Fruit fly (Drosophila melanogaster) whole organism, embryonic: ENCODE measurements around the gene ihog.

ENCODE experiments used
- Adf1 ChIP-seq: fragments of 200-800 bp; sonication (Bioruptor generic); IDR thresholded peaks from 2 replicates; pipeline ENCODE4 v1.3.6; 2022; ENCODE audit warnings: missing biosample characterization, missing genetic modification characterization
- Atf6 ChIP-seq: fragments of 200-800 bp; sonication (Bioruptor generic); IDR thresholded peaks from 2 replicates; pipeline ENCODE4 v1.3.6; 2022; ENCODE audit warnings: missing biosample characterization, missing genetic modification characterization
- Bgb ChIP-seq: fragments of 200-800 bp; sonication (Bioruptor generic); IDR thresholded peaks from 2 replicates; pipeline ENCODE4 v1.3.6; 2022; ENCODE audit warnings: missing biosample characterization, missing genetic modification characterization; ENCODE audit not compliant: partially characterized antibody
- CG1024 ChIP-seq: fragments of 200-800 bp; sonication (Bioruptor generic); IDR thresholded peaks from 2 replicates; pipeline ENCODE4 v1.3.6; 2022; ENCODE audit warnings: missing biosample characterization, missing genetic modification characterization
- CG11504 ChIP-seq: fragments of 200-800 bp; sonication (Bioruptor generic); optimal IDR thresholded peaks from 3 replicates; lab custom pipeline; 2019; ENCODE audit warnings: missing biosample characterization, mild to moderate bottlenecking, missing genetic modification characterization, moderate library complexity
- CG12155 ChIP-seq: fragments of 200-800 bp; sonication (Bioruptor generic); optimal IDR thresholded peaks from 3 replicates; lab custom pipeline; 2016; ENCODE audit warnings: missing biosample characterization, missing genetic modification characterization
- CG1233 ChIP-seq: fragments of 200-800 bp; sonication (Bioruptor generic); optimal IDR thresholded peaks from 4 replicates; lab custom pipeline; 2018; ENCODE audit warnings: missing biosample characterization, mild to moderate bottlenecking, missing genetic modification characterization
- CG14014 ChIP-seq: fragments of 200-800 bp; sonication (Bioruptor generic); IDR thresholded peaks from 2 replicates; pipeline ENCODE4 v1.3.6; 2022; ENCODE audit warnings: missing biosample characterization, missing genetic modification characterization
- CG14441 ChIP-seq: fragments of 200-800 bp; sonication (Bioruptor generic); IDR thresholded peaks from 2 replicates; pipeline ENCODE4 v1.3.6; 2022; ENCODE audit warnings: missing biosample characterization, missing genetic modification characterization
- CG15514 ChIP-seq: fragments of 200-800 bp; sonication (Bioruptor generic); optimal IDR thresholded peaks from 3 replicates; lab custom pipeline; 2017; ENCODE audit warnings: missing biosample characterization, missing genetic modification characterization, mild to moderate bottlenecking, moderate library complexity, missing genetic modification reagents
- CG1603 ChIP-seq: fragments of 200-800 bp; sonication (Bioruptor generic); optimal IDR thresholded peaks from 2 replicates; lab custom pipeline; 2019; ENCODE audit warnings: missing biosample characterization, mild to moderate bottlenecking, missing genetic modification characterization, moderate library complexity
- CG16863 ChIP-seq: fragments of 200-800 bp; sonication (Bioruptor generic); optimal IDR thresholded peaks from 3 replicates; lab custom pipeline; 2016; ENCODE audit warnings: missing biosample characterization, missing genetic modification characterization
- CG17385 ChIP-seq: fragments of 200-800 bp; sonication (Bioruptor generic); optimal IDR thresholded peaks from 3 replicates; lab custom pipeline; 2018; ENCODE audit warnings: missing biosample characterization, mild to moderate bottlenecking, missing genetic modification characterization
- CG18011 ChIP-seq: fragments of 200-800 bp; sonication (Bioruptor generic); optimal IDR thresholded peaks from 2 replicates; lab custom pipeline; 2017; ENCODE audit warnings: missing biosample characterization, missing genetic modification characterization, mild to moderate bottlenecking, moderate library complexity, missing genotype
- CG1832 ChIP-seq: fragments of 200-800 bp; sonication (Bioruptor generic); optimal IDR thresholded peaks from 2 replicates; lab custom pipeline; 2017; ENCODE audit warnings: missing biosample characterization, mild to moderate bottlenecking, missing genetic modification characterization, inconsistent platforms
- CG32767 ChIP-seq: fragments of 200-800 bp; sonication (Bioruptor generic); IDR thresholded peaks from 2 replicates; pipeline ENCODE4 v1.3.6; 2022; ENCODE audit warnings: missing biosample characterization, missing genetic modification characterization
- CG33557 ChIP-seq: fragments of 200-800 bp; sonication (Bioruptor generic); optimal IDR thresholded peaks from 2 replicates; lab custom pipeline; 2019; ENCODE audit warnings: missing biosample characterization, mild to moderate bottlenecking, missing genetic modification characterization, moderate library complexity
- CG4854 ChIP-seq: fragments of 200-800 bp; sonication (Bioruptor generic); optimal IDR thresholded peaks from 2 replicates; lab custom pipeline; 2016; ENCODE audit warnings: missing biosample characterization, missing genetic modification characterization, inconsistent platforms
- CG7372 ChIP-seq: fragments of 200-800 bp; sonication (Bioruptor generic); IDR thresholded peaks from 2 replicates; pipeline ENCODE4 v1.3.6; 2022; ENCODE audit warnings: missing biosample characterization, missing genetic modification characterization
- CG9727 ChIP-seq: fragments of 200-800 bp; sonication (Bioruptor generic); optimal IDR thresholded peaks from 3 replicates; lab custom pipeline; 2017; ENCODE audit warnings: missing biosample characterization, mild to moderate bottlenecking, missing genetic modification characterization
- CG9797 ChIP-seq: fragments of 200-800 bp; sonication (Bioruptor generic); optimal IDR thresholded peaks from 3 replicates; lab custom pipeline; 2018; ENCODE audit warnings: missing biosample characterization, mild to moderate bottlenecking, missing genetic modification characterization
- CG9817 ChIP-seq: fragments of 200-800 bp; sonication (Bioruptor generic); optimal IDR thresholded peaks from 2 replicates; lab custom pipeline; 2018; ENCODE audit warnings: missing biosample characterization, mild to moderate bottlenecking, missing genetic modification characterization, moderate library complexity
- Chrac-16 ChIP-seq: fragments of 200-800 bp; sonication (Bioruptor generic); optimal IDR thresholded peaks from 3 replicates; lab custom pipeline; 2016; ENCODE audit warnings: missing biosample characterization, missing genetic modification characterization
- D19A ChIP-seq: fragments of 200-800 bp; optimal IDR thresholded peaks from 3 replicates; lab custom pipeline; 2019; ENCODE audit warnings: missing biosample characterization, mild to moderate bottlenecking, missing genetic modification characterization, moderate library complexity
- Dbx ChIP-seq: fragments of 200-800 bp; sonication (Bioruptor generic); IDR thresholded peaks from 3 replicates; pipeline ENCODE4 v1.3.6; 2022; ENCODE audit warnings: missing biosample characterization, missing genetic modification characterization
- Dll ChIP-seq: fragments of 200-800 bp; sonication (Bioruptor generic); IDR thresholded peaks from 4 replicates; pipeline ENCODE4 v1.3.6; 2022; ENCODE audit warnings: missing biosample characterization, missing genetic modification characterization; ENCODE audit not compliant: partially characterized antibody
- H15 ChIP-seq: fragments of 200-800 bp; sonication (Bioruptor generic); IDR thresholded peaks from 3 replicates; pipeline ENCODE4 v1.3.6; 2022; ENCODE audit warnings: missing biosample characterization, missing genetic modification characterization
- Hr39 ChIP-seq: fragments of >200 bp; optimal IDR thresholded peaks from 2 replicates; lab custom pipeline; 2017
- Kr ChIP-seq: fragments of 200-800 bp; sonication (Bioruptor generic); optimal IDR thresholded peaks from 2 replicates; lab custom pipeline; 2017; ENCODE audit warnings: missing biosample characterization, mild to moderate bottlenecking, missing genetic modification characterization
- Nf-YB ChIP-seq: fragments of 200-800 bp; sonication (Bioruptor generic); optimal IDR thresholded peaks from 3 replicates; lab custom pipeline; 2019; ENCODE audit warnings: missing biosample characterization, mild to moderate bottlenecking, missing genetic modification characterization, moderate library complexity
- PHDP ChIP-seq: fragments of 200-800 bp; sonication (Bioruptor generic); optimal IDR thresholded peaks from 3 replicates; lab custom pipeline; 2018; ENCODE audit warnings: missing biosample characterization, mild to moderate bottlenecking, missing genetic modification characterization, moderate library complexity
- Side ChIP-seq: fragments of 200-800 bp; sonication (Bioruptor generic); optimal IDR thresholded peaks from 2 replicates; lab custom pipeline; 2016; ENCODE audit warnings: missing biosample characterization, missing genetic modification characterization
- Usf ChIP-seq: fragments of 200-800 bp; sonication (Bioruptor generic); optimal IDR thresholded peaks from 2 replicates; lab custom pipeline; 2017; ENCODE audit warnings: missing genotype, missing biosample characterization, missing genetic modification characterization
- Vsx1 ChIP-seq: fragments of 200-800 bp; sonication (Bioruptor generic); optimal IDR thresholded peaks from 2 replicates; lab custom pipeline; 2017; ENCODE audit warnings: missing biosample characterization, mild to moderate bottlenecking, missing genetic modification characterization, missing genetic modification reagents
- ase ChIP-seq: fragments of 200-800 bp; sonication (Bioruptor generic); IDR thresholded peaks from 3 replicates; pipeline ENCODE4 v1.3.6; 2022; ENCODE audit warnings: missing biosample characterization, missing genetic modification characterization
- az2 ChIP-seq: fragments of 200-800 bp; sonication (Bioruptor generic); optimal IDR thresholded peaks from 3 replicates; lab custom pipeline; 2016; ENCODE audit warnings: missing biosample characterization, missing genetic modification characterization
- bab2 ChIP-seq: fragments of 200-800 bp; sonication (Bioruptor generic); optimal IDR thresholded peaks from 2 replicates; lab custom pipeline; 2016; ENCODE audit warnings: missing biosample characterization, missing genetic modification characterization
- bigmax ChIP-seq: fragments of 200-800 bp; sonication (Bioruptor generic); optimal IDR thresholded peaks from 2 replicates; lab custom pipeline; 2018; ENCODE audit warnings: missing biosample characterization, mild to moderate bottlenecking, missing genetic modification characterization
- ci ChIP-seq: fragments of 200-800 bp; sonication (Bioruptor generic); IDR thresholded peaks from 3 replicates; pipeline ENCODE4 v1.3.6; 2022; ENCODE audit warnings: missing biosample characterization, missing genetic modification characterization
- ftz-f1 ChIP-seq: fragments of 200-800 bp; sonication (Bioruptor generic); optimal IDR thresholded peaks from 2 replicates; lab custom pipeline; 2016; ENCODE audit warnings: missing biosample characterization, missing genetic modification characterization
- gsb ChIP-seq: fragments of 200-800 bp; sonication (Bioruptor generic); IDR thresholded peaks from 2 replicates; pipeline ENCODE4 v1.3.6; 2022; ENCODE audit warnings: missing biosample characterization, missing genetic modification characterization
- hb ChIP-seq: fragments of 200-800 bp; sonication (Bioruptor generic); IDR thresholded peaks from 3 replicates; pipeline ENCODE4 v1.3.6; 2022; ENCODE audit warnings: missing biosample characterization, missing genetic modification characterization; ENCODE audit not compliant: partially characterized antibody
- her ChIP-seq: fragments of 200-800 bp; sonication (Bioruptor generic); optimal IDR thresholded peaks from 2 replicates; lab custom pipeline; 2016; ENCODE audit warnings: missing biosample characterization, missing genetic modification characterization
- inv ChIP-seq: fragments of 200-800 bp; sonication (Bioruptor generic); IDR thresholded peaks from 2 replicates; pipeline ENCODE4 v1.3.6; 2022; ENCODE audit warnings: missing biosample characterization, missing genetic modification characterization; ENCODE audit not compliant: partially characterized antibody
- phol ChIP-seq: fragments of 200-800 bp; sonication (Bioruptor generic); optimal IDR thresholded peaks from 3 replicates; lab custom pipeline; 2018; ENCODE audit warnings: missing biosample characterization, mild to moderate bottlenecking, missing genetic modification characterization, moderate library complexity
- schlank ChIP-seq: fragments of 200-800 bp; sonication (Bioruptor generic); optimal IDR thresholded peaks from 2 replicates; lab custom pipeline; 2018; ENCODE audit warnings: missing biosample characterization, mild to moderate bottlenecking, missing genetic modification characterization
- tll ChIP-seq, 2 experiments: fragments of 200-800 bp in 1 of 2; fragments of >200 bp in 1 of 2; sonication (Bioruptor generic) in 1 of 2; optimal IDR thresholded peaks; 2 replicates each; lab custom pipeline; 2017 to 2019; ENCODE audit warnings: missing biosample characterization in 2 of 2, missing genetic modification characterization in 2 of 2, mild to moderate bottlenecking in 1 of 2, moderate library complexity in 1 of 2
- vfl ChIP-seq: fragments of 200-800 bp; sonication (Bioruptor generic); optimal IDR thresholded peaks from 2 replicates; lab custom pipeline; 2016; ENCODE audit warnings: missing biosample characterization, missing genetic modification characterization

ihog gene

DNA sequence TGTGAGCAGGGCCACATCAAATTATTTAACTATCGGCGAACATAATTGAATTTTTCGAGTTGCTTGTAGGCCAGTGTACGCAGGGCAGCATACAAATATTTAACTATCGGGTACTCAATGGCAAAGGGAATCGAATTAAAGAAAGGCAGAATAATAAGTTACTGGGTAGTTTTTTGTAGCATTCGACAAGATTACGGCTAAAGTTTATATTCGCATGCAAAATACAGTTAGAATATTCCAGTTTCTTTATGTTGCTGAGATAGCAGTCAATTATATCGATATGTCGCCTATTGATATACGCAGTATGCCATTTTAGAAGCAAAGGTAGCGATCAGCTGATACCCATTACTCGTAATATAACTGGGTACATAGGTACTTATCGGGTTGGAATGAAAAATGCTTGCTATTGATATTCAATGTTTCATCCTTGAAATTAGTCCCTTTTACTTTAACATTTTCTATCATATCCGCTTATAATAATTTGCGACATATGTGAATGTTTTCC is 19.5 kb upstream of the ihog start (continued):
- TF ChIP-seq phol (tag; lab: Kevin White, UChicago) = peak; percentile 55
- TF ChIP-seq vfl (GFP tag; lab: Kevin White, UChicago) = peak; percentile 33
- TF ChIP-seq CG14014 (GFP tag; lab: Robert Waterston, UW) = peak; percentile 22
- TF ChIP-seq gsb = no peak
- TF ChIP-seq CG18011 (GFP tag; lab: Kevin White, UChicago) = peak; percentile 28
- TF ChIP-seq CG33557 (GFP tag; lab: Kevin White, UChicago) = no peak
- peak; percentile 37 for TF ChIP-seq Side
- TF ChIP-seq Dbx (GFP tag; lab: Robert Waterston, UW) = peak; percentile 55; the same call in 1 of the 3 replicates
- no peak for TF ChIP-seq Hr39 (lab: Kevin White, UChicago)
- peak; percentile 57 for TF ChIP-seq bab2 (GFP tag; lab: Kevin White, UChicago)
- TF ChIP-seq Atf6 (GFP tag; lab: Robert Waterston, UW) = 0 out of 2 replicates have a peak, but pooled peaks have one; percentile 50
- TF ChIP-seq CG4854 (GFP tag; lab: Kevin White, UChicago) = peak; percentile 30
- TF ChIP-seq ci (GFP tag; lab: Robert Waterston, UW) = peak; percentile 81
- peak; percentile 48; the same call in 1 of the 2 replicates for TF ChIP-seq CG14441 (GFP tag; lab: Robert Waterston, UW)
- TF ChIP-seq H15 (GFP tag; lab: Robert Waterston, UW) = no peak
- peak; percentile 4; the same call in 1 of the 3 replicates for TF ChIP-seq ase (GFP tag; lab: Robert Waterston, UW)
- peak; percentile 39 for TF ChIP-seq CG16863 (GFP tag; lab: Kevin White, UChicago)
- TF ChIP-seq CG1603 (tag; lab: Kevin White, UChicago) = peak; percentile 69
- TF ChIP-seq CG32767 (GFP tag; lab: Robert Waterston, UW) = 0 out of 2 replicates have a peak, but pooled peaks have one; percentile 33
- TF ChIP-seq CG1024 = no peak
- peak; percentile 46 for TF ChIP-seq CG9727 (GFP tag; lab: Kevin White, UChicago)
- peak in 1 of 2 experiments; percentile 60 for TF ChIP-seq tll (GFP tag; optimal IDR thresholded peaks at IDR 0.05; lab: Kevin White, UChicago)
- TF ChIP-seq her (GFP tag; lab: Kevin White, UChicago) = peak; percentile 66

DNA sequence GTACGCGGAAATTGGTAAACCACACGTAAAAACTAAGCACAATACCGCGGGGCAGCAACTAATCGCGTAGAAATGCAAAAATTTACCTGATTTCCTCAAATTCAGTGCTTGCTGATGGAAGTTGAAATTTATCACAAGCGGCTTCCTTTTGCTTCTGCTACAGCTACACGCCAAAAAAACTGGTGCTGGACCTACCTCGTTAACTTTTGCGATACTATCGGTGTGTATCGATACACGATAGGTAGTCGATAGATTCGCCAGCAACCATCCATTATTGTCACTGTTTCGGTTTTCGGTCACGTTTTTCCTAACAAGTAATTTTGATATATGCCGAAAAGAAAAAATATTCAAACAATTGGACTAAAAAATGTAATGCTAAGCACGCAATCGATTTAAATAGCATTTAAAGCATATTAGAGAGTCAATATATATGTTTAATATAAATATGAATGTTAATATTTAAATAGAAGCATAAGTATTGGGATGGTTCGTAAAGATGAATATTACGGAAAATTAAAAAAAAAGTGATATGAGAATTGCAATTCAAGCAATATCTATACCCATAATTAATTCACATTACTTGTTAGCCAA is 18.9 kb upstream of the ihog start, which contains the start of gene Sumo:
Gene Sumo, minus strand, starts transcription at position 223 of the 591 bp plus-strand sequence.
- TF ChIP-seq Dll (peak; percentile 85), Atf6 (GFP tag; lab: Robert Waterston, UW) (no peak), Adf1 (no peak), CG1233 (no peak), bigmax (GFP tag; lab: Kevin White, UChicago) (no peak), CG7372 (GFP tag; lab: Robert Waterston, UW) (no peak), az2 (GFP tag; lab: Kevin White, UChicago) (peak; percentile 9), CG17385 (GFP tag; lab: Kevin White, UChicago) (no peak), Nf-YB (no peak), ftz-f1 (GFP tag; lab: Kevin White, UChicago) (no peak), CG12155 (GFP tag; lab: Kevin White, UChicago) (peak; percentile 21), Usf (GFP tag; lab: Kevin White, UChicago) (peak; percentile 25), CG11504 (tag; lab: Kevin White, UChicago) (peak; percentile 39), inv (GFP tag; lab: Robert Waterston, UW) (peak; percentile 100), CG9797 (GFP tag; lab: Kevin White, UChicago) (peak; percentile 43), Chrac-16 (GFP tag; lab: Kevin White, UChicago) (no peak), Kr (GFP tag; lab: Kevin White, UChicago) (no peak), D19A (tag; lab: Kevin White, UChicago) (peak; percentile 9), Bgb (peak; percentile 99), CG15514 (GFP tag; lab: Kevin White, UChicago) (peak; percentile 21), PHDP (tag; lab: Kevin White, UChicago) (no peak), CG1832 (no peak), hb (GFP tag; lab: Robert Waterston, UW) (peak; percentile 99), Vsx1 (GFP tag; lab: Kevin White, UChicago) (no peak), CG9817 (tag; lab: Kevin White, UChicago) (peak; percentile 27), schlank (tag; lab: Kevin White, UChicago) (no peak)
